Worm (Caenorhabditis elegans): ENCODE data around the gene B0491.6.

DNA sequence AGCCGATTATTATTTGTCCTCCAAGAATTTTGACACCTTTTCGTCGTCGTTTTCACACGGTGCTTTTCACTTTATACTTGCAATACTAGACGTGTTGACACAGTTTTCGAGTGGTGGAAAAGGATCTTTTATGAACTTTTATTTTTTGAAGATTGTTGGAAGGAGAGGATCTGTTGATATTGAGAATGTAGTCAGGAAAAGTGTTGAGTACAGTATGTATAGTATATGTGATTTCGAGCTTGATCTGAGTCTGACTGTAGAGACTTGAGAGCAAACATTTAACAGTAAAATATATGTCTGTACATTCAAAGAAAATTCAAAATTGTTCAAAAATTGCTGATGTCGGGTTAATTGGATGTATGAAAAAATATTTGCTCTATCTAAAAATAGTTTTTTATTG, 12.0 kb downstream of the B0491.6 start:
- TF ChIP-seq C04F5.9 (tag; optimal IDR thresholded peaks at IDR 0.05) (no peak), mep-1 (tag; optimal IDR thresholded peaks at IDR 0.05) (no peak), F16B12.6 (tag; optimal IDR thresholded peaks at IDR 0.05) (no peak), fos-1 (tag; optimal IDR thresholded peaks at IDR 0.05) (no peak), ets-5 (GFP tag; IDR thresholded peaks at IDR 0.05) (no peak), elt-2 (tag; optimal IDR thresholded peaks at IDR 0.05) (no peak), lsy-2 (tag; optimal IDR thresholded peaks at IDR 0.05) (no peak), skn-1 (tag; optimal IDR thresholded peaks at IDR 0.05) (no peak), lin-13 (GFP tag; optimal IDR thresholded peaks at IDR 0.05) (no peak), zip-4 (GFP tag; optimal IDR thresholded peaks at IDR 0.05) (no peak)
